Fruit fly (Drosophila melanogaster) whole organism, wandering third instar larva: ENCODE measurements around the gene Prat.

ENCODE experiments used
- Abd-B ChIP-seq: fragments of >200 bp; optimal IDR thresholded peaks from 2 replicates; lab custom pipeline; 2017; ENCODE audit warnings: missing biosample characterization, missing genetic modification characterization
- CG32264 ChIP-seq: fragments of 200-800 bp; sonication (Bioruptor generic); optimal IDR thresholded peaks from 2 replicates; lab custom pipeline; 2016; ENCODE audit warnings: missing biosample characterization, missing genetic modification characterization
- CG9705 ChIP-seq: fragments of 200-800 bp; sonication (Bioruptor generic); optimal IDR thresholded peaks from 2 replicates; lab custom pipeline; 2018; ENCODE audit warnings: missing biosample characterization, mild to moderate bottlenecking, missing genetic modification characterization
- CrebA ChIP-seq: fragments of 200-800 bp; sonication (Bioruptor generic); optimal IDR thresholded peaks from 2 replicates; lab custom pipeline; 2016; ENCODE audit warnings: missing biosample characterization, mild to moderate bottlenecking, missing genetic modification characterization, borderline replicate concordance
- Dfd ChIP-seq: fragments of >200 bp; optimal IDR thresholded peaks from 2 replicates; lab custom pipeline; 2017; ENCODE audit warnings: missing biosample characterization, missing genetic modification characterization
- HLH106 ChIP-seq: fragments of 200-800 bp; optimal IDR thresholded peaks from 3 replicates; lab custom pipeline; 2019; ENCODE audit warnings: missing biosample characterization, mild to moderate bottlenecking, missing genetic modification characterization, moderate library complexity
- Hr78 ChIP-seq: fragments of >200 bp; optimal IDR thresholded peaks from 2 replicates; lab custom pipeline; 2017; ENCODE audit warnings: missing biosample characterization, missing genetic modification characterization
- Hr83 ChIP-seq: fragments of 200-300 bp; sonication (Bioruptor generic); optimal IDR thresholded peaks from 2 replicates; lab custom pipeline; 2016; ENCODE audit warnings: missing biosample characterization, mild to moderate bottlenecking, missing genetic modification characterization, moderate library complexity; ENCODE audit not compliant: poor library complexity, severe bottlenecking
- Jra ChIP-seq: sonication (Bioruptor generic); optimal IDR thresholded peaks from 2 replicates; lab custom pipeline; 2016; ENCODE audit warnings: missing biosample characterization, missing genetic modification characterization
- Mio ChIP-seq: sonication (Bioruptor generic); optimal IDR thresholded peaks from 2 replicates; lab custom pipeline; 2016; ENCODE audit warnings: missing biosample characterization, missing genetic modification characterization
- OdsH ChIP-seq: fragments of 200-800 bp; sonication (Bioruptor generic); optimal IDR thresholded peaks from 2 replicates; lab custom pipeline; 2016; ENCODE audit warnings: missing biosample characterization, mild to moderate bottlenecking, missing genetic modification characterization
- Rel ChIP-seq, 2 experiments: fragments of 200-800 bp; sonication (Bioruptor generic) in 1 of 2; optimal IDR thresholded peaks; 2 replicates in 1 of 2; 3 replicates in 1 of 2; lab custom pipeline; 2016 to 2019; ENCODE audit warnings: mild to moderate bottlenecking in 2 of 2, missing biosample characterization in 2 of 2, missing genetic modification characterization in 2 of 2, moderate library complexity in 1 of 2
- Sp1 ChIP-seq: fragments of 200-800 bp; sonication (Bioruptor generic); optimal IDR thresholded peaks from 3 replicates; lab custom pipeline; 2019; ENCODE audit warnings: missing biosample characterization, mild to moderate bottlenecking, missing genetic modification characterization, moderate library complexity
- Vsx2 ChIP-seq: fragments of 200-300, 225-300 bp; sonication (Bioruptor generic); optimal IDR thresholded peaks from 2 replicates; lab custom pipeline; 2018; ENCODE audit warnings: missing biosample characterization, missing genetic modification characterization; ENCODE audit not compliant: partially characterized antibody
- br ChIP-seq: fragments of 200-800 bp; sonication (Bioruptor generic); optimal IDR thresholded peaks from 2 replicates; lab custom pipeline; 2016; ENCODE audit warnings: missing biosample characterization, missing genetic modification characterization
- brk ChIP-seq: fragments of 200-800 bp; sonication (Bioruptor generic); optimal IDR thresholded peaks from 2 replicates; lab custom pipeline; 2016; ENCODE audit warnings: missing biosample characterization, mild to moderate bottlenecking, missing genetic modification characterization
- dl ChIP-seq, 2 experiments: fragments of 175-275, 200-275 bp in 1 of 2; fragments of 200-275 bp in 1 of 2; sonication (Bioruptor generic); optimal IDR thresholded peaks; lab custom pipeline; 2018; ENCODE audit warnings: mild to moderate bottlenecking in 2 of 2, missing biosample characterization in 2 of 2, missing genetic modification characterization in 2 of 2, moderate library complexity in 2 of 2; ENCODE audit not compliant: partially characterized antibody in 2 of 2, insufficient read depth in 1 of 2
- dmrt93B ChIP-seq: fragments of 200-800 bp; sonication (Bioruptor generic); optimal IDR thresholded peaks from 2 replicates; lab custom pipeline; 2018; ENCODE audit warnings: missing biosample characterization, mild to moderate bottlenecking, missing genetic modification characterization
- dsf ChIP-seq: sonication (Bioruptor generic); optimal IDR thresholded peaks from 2 replicates; lab custom pipeline; 2016; ENCODE audit warnings: missing biosample characterization, missing genetic modification characterization, borderline replicate concordance
- ey ChIP-seq: fragments of 200-800 bp; sonication (Bioruptor generic); optimal IDR thresholded peaks from 2 replicates; lab custom pipeline; 2016; ENCODE audit warnings: missing biosample characterization, missing genetic modification characterization
- foxo ChIP-seq, 2 experiments: fragments of 200-800 bp; sonication (Bioruptor generic); optimal IDR thresholded peaks; 2 replicates in 1 of 2; 3 replicates in 1 of 2; lab custom pipeline; 2016 to 2017; ENCODE audit warnings: missing biosample characterization in 2 of 2, missing genetic modification characterization in 2 of 2
- fru ChIP-seq: fragments of 200-800 bp; sonication (Bioruptor generic); optimal IDR thresholded peaks from 3 replicates; lab custom pipeline; 2016; ENCODE audit warnings: missing biosample characterization, mild to moderate bottlenecking, missing genetic modification characterization
- h ChIP-seq: fragments of 200-800 bp; sonication (Bioruptor generic); optimal IDR thresholded peaks from 3 replicates; lab custom pipeline; 2016; ENCODE audit warnings: missing biosample characterization, mild to moderate bottlenecking, missing genetic modification characterization
- pan ChIP-seq: fragments of >200 bp; optimal IDR thresholded peaks from 2 replicates; lab custom pipeline; 2017
- psq ChIP-seq: fragments of 200-800 bp; sonication (Bioruptor generic); optimal IDR thresholded peaks from 3 replicates; lab custom pipeline; 2017; ENCODE audit warnings: missing biosample characterization, mild to moderate bottlenecking, missing genetic modification characterization, moderate library complexity
- rgr ChIP-seq: fragments of 200-800 bp; sonication (Bioruptor generic); optimal IDR thresholded peaks from 3 replicates; lab custom pipeline; 2016; ENCODE audit warnings: missing biosample characterization, mild to moderate bottlenecking, missing genetic modification characterization
- sv ChIP-seq: fragments of 200-800 bp; sonication (Bioruptor generic); optimal IDR thresholded peaks from 3 replicates; lab custom pipeline; 2016; ENCODE audit warnings: missing biosample characterization, missing genetic modification characterization
- woc ChIP-seq: sonication (Bioruptor generic); optimal IDR thresholded peaks from 2 replicates; lab custom pipeline; 2016; ENCODE audit warnings: missing biosample characterization, mild to moderate bottlenecking, missing genetic modification characterization

The Prat gene

dm6 chr3R:7950147-7950546, 38.6 kb upstream of the Prat start:
- TF ChIP-seq rgr (GFP tag; lab: Kevin White, UChicago) (no peak), psq (no peak), dsf (GFP tag; lab: Kevin White, UChicago) (no peak), OdsH (GFP tag; lab: Kevin White, UChicago) (no peak), fru (GFP tag; lab: Kevin White, UChicago) (no peak), Abd-B (GFP tag; lab: Kevin White, UChicago) (no peak), h (GFP tag; lab: Kevin White, UChicago) (no peak), Vsx2 (GFP tag; lab: Kevin White, UChicago) (no peak), pan (no peak), Sp1 (GFP tag; lab: Kevin White, UChicago) (no peak), Rel (GFP tag; optimal IDR thresholded peaks at IDR 0.05; lab: Kevin White, UChicago) (no peak), Rel (tag; optimal IDR thresholded peaks at IDR 0.05; lab: Kevin White, UChicago) (no peak), Hr78 (no peak)

- TF ChIP-seq Mio (GFP tag; lab: Kevin White, UChicago) = no peak
- TF ChIP-seq Hr83 (GFP tag; lab: Kevin White, UChicago) = no peak
- no peak for TF ChIP-seq CG32264 (GFP tag; lab: Kevin White, UChicago)
These were observed 35.8 kb upstream of the Prat start for dm6 chr3R:7947349-7947748.

- TF ChIP-seq CG9705 = no peak
- peak; percentile 11 for TF ChIP-seq fru (GFP tag; lab: Kevin White, UChicago)
These were observed 33.2 kb upstream of the Prat start for dm6 chr3R:7944699-7945349.

dm6 chr3R:7936786-7937363, 25.3 kb upstream of the Prat start:
- TF ChIP-seq woc (GFP tag; lab: Kevin White, UChicago) = no peak
- TF ChIP-seq Dfd (GFP tag; lab: Kevin White, UChicago) = peak; percentile 90

dm6 chr3R:7926354-7926753, 14.8 kb upstream of the Prat start:
- TF ChIP-seq CG32264 (GFP tag; lab: Kevin White, UChicago) (no peak), dl (GFP tag; optimal IDR thresholded peaks at IDR 0.05; lab: Kevin White, UChicago; ENCODE audit: insufficient read depth in 1 of 2, partially characterized antibody in 2 of 2) (no peak), HLH106 (no peak), dmrt93B (GFP tag; lab: Kevin White, UChicago) (no peak), Dfd (GFP tag; lab: Kevin White, UChicago) (no peak), psq (no peak), CrebA (GFP tag; lab: Kevin White, UChicago) (no peak), Hr83 (GFP tag; lab: Kevin White, UChicago) (no peak), sv (no peak)
- TF ChIP-seq, all 38 proteins: peak for 0

dm6 chr3R:7920196-7920595, 8.6 kb upstream of the Prat start, which contains the start of the genes CG10445 and lds:
Gene CG10445, minus strand, starts transcription at chr3R:7920299.
Gene lds, plus strand, starts transcription at chr3R:7920431.
- TF ChIP-seq br = no peak
- no peak for TF ChIP-seq brk
- TF ChIP-seq fru (GFP tag; lab: Kevin White, UChicago) = no peak
- TF ChIP-seq ey (GFP tag; lab: Kevin White, UChicago) = no peak

- TF ChIP-seq foxo (GFP tag; optimal IDR thresholded peaks at IDR 0.05; lab: Kevin White, UChicago) = no peak
- no peak for TF ChIP-seq Mio (GFP tag; lab: Kevin White, UChicago)
- no peak for TF ChIP-seq rgr (GFP tag; lab: Kevin White, UChicago)
- TF ChIP-seq Hr83 (GFP tag; lab: Kevin White, UChicago) = no peak
- TF ChIP-seq Jra = no peak
- TF ChIP-seq pan = no peak
These were observed 2.0 kb upstream of the Prat start, which contains the start of gene kipf for dm6 chr3R:7913551-7913950. Gene kipf, plus strand, starts transcription at chr3R:7913851.
